Worm (Caenorhabditis elegans) whole organism, young adult: ENCODE results near the gene T24C4.5.
A peak's percentile ranks its signal among the peaks of the same experiment; 100 is the strongest.

Experiments
- B0019.2 ChIP-seq: fragments of 200-800 bp; sonication (Bioruptor generic); conservative IDR thresholded peaks from 2 replicates; pipeline ENCODE4 v1.3.6; 2022; ENCODE audit warnings: missing genetic modification reagents, missing genetic modification characterization, missing compliant biosample characterization
- B0261.1 ChIP-seq: sonication (generic microtip); optimal IDR thresholded peaks from 2 replicates; lab custom pipeline; 2016; ENCODE audit warnings: mild to moderate bottlenecking, missing genetic modification characterization, moderate library complexity, missing compliant biosample characterization
- C06A6.2 ChIP-seq: fragments of 200-800 bp; sonication (Bioruptor generic); conservative IDR thresholded peaks from 2 replicates; pipeline ENCODE4 v1.3.6; 2022; ENCODE audit warnings: missing genetic modification characterization, missing compliant biosample characterization
- D2030.7 ChIP-seq: fragments of 200-800 bp; sonication (Bioruptor generic); IDR thresholded peaks from 2 replicates; pipeline ENCODE4 v1.3.6; 2022; ENCODE audit warnings: missing genetic modification reagents, missing genetic modification characterization, missing compliant biosample characterization
- F22D6.2 ChIP-seq: sonication (generic microtip); optimal IDR thresholded peaks from 2 replicates; lab custom pipeline; 2016; ENCODE audit warnings: mild to moderate bottlenecking, missing genetic modification characterization, missing compliant biosample characterization
- F37B4.10 ChIP-seq: fragments of 200-800 bp; sonication (Bioruptor generic); IDR thresholded peaks from 2 replicates; pipeline ENCODE4 v1.3.6; 2022; ENCODE audit warnings: missing genetic modification characterization, missing compliant biosample characterization
- F49E8.2 ChIP-seq: sonication (generic microtip); optimal IDR thresholded peaks from 3 replicates; lab custom pipeline; 2017; ENCODE audit warnings: missing genetic modification characterization, mild to moderate bottlenecking, missing compliant biosample characterization, antibody characterized with exemption, moderate library complexity; ENCODE audit not compliant: insufficient read depth
- F57A8.1 ChIP-seq: fragments of 200-800 bp; sonication (Bioruptor generic); optimal IDR thresholded peaks from 2 replicates; lab custom pipeline; 2018; ENCODE audit warnings: mild to moderate bottlenecking, missing genetic modification characterization, moderate library complexity, missing compliant biosample characterization
- T07F8.4 ChIP-seq: sonication (generic microtip); optimal IDR thresholded peaks from 2 replicates; lab custom pipeline; 2016; ENCODE audit warnings: mild to moderate bottlenecking, missing genetic modification characterization, moderate library complexity, missing compliant biosample characterization
- T26A5.8 ChIP-seq: sonication (generic microtip); optimal IDR thresholded peaks from 2 replicates; lab custom pipeline; 2016; ENCODE audit warnings: missing genetic modification characterization, missing compliant biosample characterization
- ZK185.1 ChIP-seq: sonication (generic microtip); optimal IDR thresholded peaks from 2 replicates; lab custom pipeline; 2016; ENCODE audit warnings: mild to moderate bottlenecking, missing genetic modification characterization, missing compliant biosample characterization; ENCODE audit not compliant: poor library complexity, severe bottlenecking
- attf-5 ChIP-seq: fragments of 200-800 bp; sonication (Bioruptor generic); optimal IDR thresholded peaks from 2 replicates; lab custom pipeline; 2018; ENCODE audit warnings: mild to moderate bottlenecking, missing genetic modification characterization, missing compliant biosample characterization
- ccch-3 ChIP-seq: fragments of 200-800 bp; sonication (Bioruptor generic); optimal IDR thresholded peaks from 2 replicates; lab custom pipeline; 2018; ENCODE audit warnings: mild to moderate bottlenecking, missing genetic modification characterization, missing compliant biosample characterization
- cebp-1 ChIP-seq, 2 experiments: fragments of 200-800 bp in 1 of 2; sonication (Bioruptor generic) in 1 of 2; sonication (generic microtip) in 1 of 2; IDR thresholded peaks in 1 of 2; optimal IDR thresholded peaks in 1 of 2; 2 replicates each; pipeline versions ENCODE4 v1.3.6 to Lab custom; 2017 to 2022; ENCODE audit warnings: missing compliant biosample characterization in 2 of 2, missing genetic modification characterization in 2 of 2, mild to moderate bottlenecking in 1 of 2, missing genetic modification reagents in 1 of 2, moderate library complexity in 1 of 2
- ceh-27 ChIP-seq: fragments of 200-800 bp; sonication (Bioruptor generic); optimal IDR thresholded peaks from 2 replicates; lab custom pipeline; 2018; ENCODE audit warnings: mild to moderate bottlenecking, missing genetic modification characterization, moderate library complexity, missing compliant biosample characterization
- ceh-91 ChIP-seq: fragments of 200-800 bp; sonication (Bioruptor generic); IDR thresholded peaks from 2 replicates; pipeline ENCODE4 v1.3.6; 2022; ENCODE audit warnings: missing genetic modification reagents, missing genetic modification characterization, missing compliant biosample characterization
- dox-1 ChIP-seq: fragments of 200-800 bp; sonication (Bioruptor generic); IDR thresholded peaks from 2 replicates; pipeline ENCODE4 v1.3.6; 2022; ENCODE audit warnings: missing genetic modification reagents, missing genetic modification characterization, missing compliant biosample characterization
- efl-1 ChIP-seq: fragments of 150-350 bp; optimal IDR thresholded peaks from 2 replicates; lab custom pipeline; 2014; ENCODE audit warnings: missing biosample characterization, missing genetic modification reagents, missing genetic modification characterization
- egrh-3 ChIP-seq: fragments of 200-800 bp; sonication (Bioruptor generic); IDR thresholded peaks from 2 replicates; pipeline ENCODE4 v1.3.6; 2022; ENCODE audit warnings: missing genetic modification reagents, missing genetic modification characterization, missing compliant biosample characterization
- him-1 ChIP-seq: sonication (generic microtip); optimal IDR thresholded peaks from 2 replicates; lab custom pipeline; 2016; ENCODE audit warnings: missing genotype, missing genetic modification reagents, missing genetic modification characterization, missing compliant biosample characterization
- hmg-1.2 ChIP-seq: fragments of 200-800 bp; sonication (Bioruptor generic); IDR thresholded peaks from 2 replicates; pipeline ENCODE4 v1.3.6; 2022; ENCODE audit warnings: missing genetic modification reagents, missing genetic modification characterization, missing compliant biosample characterization
- lag-1 ChIP-seq: fragments of 200-800 bp; sonication (Bioruptor generic); IDR thresholded peaks from 2 replicates; pipeline ENCODE4 v1.3.6; 2022; ENCODE audit warnings: missing genetic modification reagents, missing genetic modification characterization, missing compliant biosample characterization
- let-607 ChIP-seq, 2 experiments: fragments of 200-800 bp in 1 of 2; sonication (Bioruptor generic) in 1 of 2; sonication (generic microtip) in 1 of 2; optimal IDR thresholded peaks; 2 replicates each; lab custom pipeline; 2016 to 2018; ENCODE audit warnings: mild to moderate bottlenecking in 2 of 2, missing compliant biosample characterization in 2 of 2, missing genetic modification characterization in 2 of 2, moderate library complexity in 2 of 2, missing genotype in 1 of 2
- lin-26 ChIP-seq: fragments of 200-800 bp; sonication (Bioruptor generic); IDR thresholded peaks from 2 replicates; pipeline ENCODE4 v1.3.6; 2022; ENCODE audit warnings: missing genetic modification reagents, missing genetic modification characterization, missing compliant biosample characterization
- lin-40 ChIP-seq: sonication (generic microtip); optimal IDR thresholded peaks from 2 replicates; lab custom pipeline; 2016; ENCODE audit warnings: missing genetic modification characterization, mild to moderate bottlenecking, missing compliant biosample characterization, missing genotype, missing genetic modification reagents
- madf-3 ChIP-seq: fragments of 200-800 bp; sonication (Bioruptor generic); IDR thresholded peaks from 2 replicates; pipeline ENCODE4 v1.3.6; 2022; ENCODE audit warnings: missing genetic modification reagents, missing genetic modification characterization, missing compliant biosample characterization
- madf-8 ChIP-seq: fragments of 200-800 bp; sonication (Bioruptor generic); conservative IDR thresholded peaks from 2 replicates; pipeline ENCODE4 v1.3.6; 2022; ENCODE audit warnings: missing genetic modification reagents, missing genetic modification characterization, missing compliant biosample characterization
- mcd-1 ChIP-seq: fragments of 200-800 bp; sonication (Bioruptor generic); IDR thresholded peaks from 2 replicates; pipeline ENCODE4 v1.3.6; 2022; ENCODE audit warnings: missing genetic modification reagents, missing genetic modification characterization, missing compliant biosample characterization
- nhr-80 ChIP-seq: sonication (generic microtip); optimal IDR thresholded peaks from 2 replicates; lab custom pipeline; 2016; ENCODE audit warnings: missing genetic modification characterization, missing compliant biosample characterization
- pha-4 ChIP-seq: fragments of 150-350 bp; sonication (generic microtip); optimal IDR thresholded peaks from 2 replicates; lab custom pipeline; 2014; ENCODE audit warnings: missing biosample characterization, missing genetic modification reagents, missing genetic modification characterization
- snpc-4 ChIP-seq, 5 experiments: fragments of 150-350 bp in 1 of 5; sonication (generic microtip) in 4 of 5; optimal IDR thresholded peaks; 2 replicates each; lab custom pipeline; 2014 to 2018; ENCODE audit warnings: missing genetic modification characterization in 5 of 5, missing biosample characterization in 3 of 5, antibody characterized with exemption in 2 of 5, mild to moderate bottlenecking in 2 of 5, missing compliant biosample characterization in 2 of 5, missing genotype in 2 of 5, moderate library complexity in 2 of 5, missing genetic modification reagents in 1 of 5
- zfh-2 ChIP-seq: fragments of 200-800 bp; sonication (Bioruptor generic); conservative IDR thresholded peaks from 2 replicates; pipeline ENCODE4 v1.3.6; 2022; ENCODE audit warnings: missing genetic modification reagents, missing genetic modification characterization, missing compliant biosample characterization

T24C4.5 gene

DNA sequence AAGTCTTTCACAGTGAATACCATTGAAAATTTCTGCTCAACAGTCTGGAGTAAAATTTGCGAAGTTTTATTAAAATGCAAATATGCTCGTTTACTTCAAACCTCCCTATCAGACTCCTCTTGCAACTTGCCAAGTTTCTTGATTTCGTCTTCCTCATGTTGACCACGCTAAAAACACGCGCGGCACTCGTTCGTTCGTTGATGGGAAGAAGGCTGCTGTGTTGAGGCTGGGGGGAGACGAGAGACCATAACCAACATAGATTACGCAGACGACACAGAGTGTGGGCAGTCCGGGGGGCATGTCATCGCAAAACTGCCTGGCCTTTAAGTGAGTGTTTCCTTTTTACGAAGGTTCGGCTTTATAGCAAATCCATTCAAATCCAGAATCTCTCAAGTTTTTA is 35.5 kb downstream of the T24C4.5 start:
- TF ChIP-seq let-607 (tag; optimal IDR thresholded peaks at IDR 0.05; lab: Kevin White, UChicago) (no peak), D2030.7 (GFP tag; lab: Robert Waterston, UW) (no peak), hmg-1.2 (GFP tag; lab: Robert Waterston, UW) (peak; percentile 31; the same call in 1 of the 2 replicates), zfh-2 (GFP tag; lab: Robert Waterston, UW) (peak; percentile 50), attf-5 (GFP tag; lab: Kevin White, UChicago) (peak; percentile 42), dox-1 (GFP tag; lab: Robert Waterston, UW) (0 out of 2 replicates have a peak, but pooled peaks have one; percentile 23), mcd-1 (GFP tag; lab: Robert Waterston, UW) (peak; percentile 51), snpc-4 (GFP tag; optimal IDR thresholded peaks at IDR 0.05; lab: Kevin White, UChicago) (no peak), snpc-4 (tag; optimal IDR thresholded peaks at IDR 0.05; lab: Kevin White, UChicago) (peak in 1 of 4 experiments; percentile 22), lin-26 (0 out of 2 replicates have a peak, but pooled peaks have one; percentile 20), nhr-80 (tag; lab: Kevin White, UChicago) (peak; percentile 49), cebp-1 (GFP tag; IDR thresholded peaks at IDR 0.05; lab: Robert Waterston, UW) (no peak), cebp-1 (tag; optimal IDR thresholded peaks at IDR 0.05; lab: Kevin White, UChicago) (peak; percentile 36)

DNA sequence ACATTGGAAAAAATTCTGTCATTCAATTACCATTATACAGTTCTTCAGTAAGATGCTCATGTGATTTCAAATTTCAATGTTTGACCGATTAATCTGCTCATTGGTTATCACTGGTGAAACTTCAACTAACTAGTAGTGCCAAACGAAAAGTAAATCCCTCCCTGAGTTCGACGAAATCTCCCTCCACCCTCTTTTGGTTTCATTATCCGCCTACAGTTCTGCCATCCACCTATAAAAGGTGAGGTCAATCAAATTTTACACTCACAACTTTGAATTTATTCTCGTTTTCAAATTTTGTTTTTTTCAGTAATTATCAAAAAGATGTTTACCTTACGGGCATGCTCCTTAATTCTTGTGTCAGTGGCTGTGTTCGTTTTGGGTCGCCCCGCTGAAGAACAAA is 36.9 kb downstream of the T24C4.5 start, which contains the start of gene far-8:
Gene far-8 (plus strand): TSS at position 301 of the 400 bp plus-strand sequence.
- TF ChIP-seq C06A6.2 (GFP tag; lab: Robert Waterston, UW): no peak
- TF ChIP-seq T07F8.4: no peak
- no peak for TF ChIP-seq ZK185.1 (tag; lab: Kevin White, UChicago)
- TF ChIP-seq madf-3 (GFP tag; lab: Robert Waterston, UW): no peak
- no peak for TF ChIP-seq F22D6.2 (tag; lab: Kevin White, UChicago)
- no peak for TF ChIP-seq madf-8 (GFP tag; lab: Robert Waterston, UW)
- no peak for TF ChIP-seq efl-1
- no peak for TF ChIP-seq F49E8.2 (tag; lab: Kevin White, UChicago)
- no peak for TF ChIP-seq ceh-27 (GFP tag; lab: Kevin White, UChicago)
- TF ChIP-seq F57A8.1 (GFP tag; lab: Kevin White, UChicago): no peak

ce11 chrIII:841177-841576 is 38.4 kb downstream of the T24C4.5 start, which contains the start of gene K02F3.9:
TSS of gene K02F3.9 (minus strand) at chrIII:841366.
- TF ChIP-seq T26A5.8 (tag; lab: Kevin White, UChicago) (no peak), pha-4 (tag; lab: Kevin White, UChicago) (no peak), C06A6.2 (GFP tag; lab: Robert Waterston, UW) (no peak), lag-1 (GFP tag; lab: Robert Waterston, UW) (no peak), egrh-3 (GFP tag; lab: Robert Waterston, UW) (no peak), B0019.2 (GFP tag; lab: Robert Waterston, UW) (no peak), B0261.1 (tag; lab: Kevin White, UChicago) (no peak), him-1 (no peak), D2030.7 (GFP tag; lab: Robert Waterston, UW) (no peak), ccch-3 (GFP tag; lab: Kevin White, UChicago) (no peak), lin-40 (tag; lab: Kevin White, UChicago) (no peak), cebp-1 (GFP tag; IDR thresholded peaks at IDR 0.05; lab: Robert Waterston, UW) (no peak), cebp-1 (tag; optimal IDR thresholded peaks at IDR 0.05; lab: Kevin White, UChicago) (no peak), ceh-91 (GFP tag; lab: Robert Waterston, UW) (no peak), madf-3 (GFP tag; lab: Robert Waterston, UW) (no peak), F37B4.10 (no peak)
